Fruit fly (Drosophila melanogaster): ENCODE results near the gene toe.

- no peak for TF ChIP-seq h (optimal IDR thresholded peaks at IDR 0.05)
- TF ChIP-seq ttk (optimal IDR thresholded peaks at IDR 0.05) = no peak
- no peak for TF ChIP-seq insv (optimal IDR thresholded peaks at IDR 0.05)
- no peak for TF ChIP-seq Myc (optimal IDR thresholded peaks at IDR 0.05)
- TF ChIP-seq Sin3A (optimal IDR thresholded peaks at IDR 0.05) = no peak
- TF ChIP-seq psq (optimal IDR thresholded peaks at IDR 0.05) = no peak
Observed at dm6 chr3L:12432392-12433012, at the start of gene toe.
